Worm (Caenorhabditis elegans): ENCODE measurements around the gene ark-1.

DNA sequence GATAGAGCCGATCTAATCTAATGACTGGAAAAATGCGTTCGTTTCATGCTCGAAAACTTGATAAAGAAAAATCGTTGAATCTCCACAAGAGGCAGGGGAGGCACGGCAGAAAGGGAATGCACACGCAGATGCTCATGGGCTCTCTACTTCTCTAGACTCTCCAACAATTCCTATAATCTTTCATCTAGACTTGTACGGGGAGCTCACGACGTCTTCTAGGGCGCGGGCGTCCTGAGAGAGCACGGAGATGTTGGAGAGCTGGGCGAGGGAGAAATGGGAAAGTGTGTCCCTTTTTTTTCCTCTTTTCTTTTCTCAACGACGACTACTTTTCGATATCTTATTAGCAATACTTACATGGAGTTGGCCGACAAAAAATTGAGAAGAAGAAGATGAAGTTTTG lies 47.6 kb downstream of the ark-1 start:
- TF ChIP-seq ztf-4 (tag; optimal IDR thresholded peaks at IDR 0.05) (no peak), nhr-12 (tag; optimal IDR thresholded peaks at IDR 0.05) (no peak), elt-2 (tag; optimal IDR thresholded peaks at IDR 0.05) (no peak), nhr-11 (tag; optimal IDR thresholded peaks at IDR 0.05) (no peak), mml-1 (tag; optimal IDR thresholded peaks at IDR 0.05) (no peak), fos-1 (tag; optimal IDR thresholded peaks at IDR 0.05) (no peak), elt-3 (tag; optimal IDR thresholded peaks at IDR 0.05) (no peak), ztf-11 (tag; optimal IDR thresholded peaks at IDR 0.05) (no peak), nhr-237 (tag; optimal IDR thresholded peaks at IDR 0.05) (no peak), mdl-1 (tag; optimal IDR thresholded peaks at IDR 0.05) (no peak), unc-39 (tag; optimal IDR thresholded peaks at IDR 0.05) (no peak), fkh-10 (GFP tag; optimal IDR thresholded peaks at IDR 0.05) (peak; percentile 23), snpc-4 (tag; optimal IDR thresholded peaks at IDR 0.05) (no peak)
